Worm (Caenorhabditis elegans) whole organism, L4 larva: ENCODE data around the gene cutl-11.

Experiments used
- F10B5.3 ChIP-seq: sonication (generic microtip); optimal IDR thresholded peaks from 2 replicates; lab custom pipeline; 2016; ENCODE audit warnings: mild to moderate bottlenecking, missing genetic modification characterization, missing compliant biosample characterization
- F26F4.8 ChIP-seq: fragments of 200-800 bp; sonication (Bioruptor generic); conservative IDR thresholded peaks from 2 replicates; pipeline ENCODE4 v1.3.6; 2022; ENCODE audit warnings: missing genetic modification characterization, missing compliant biosample characterization
- F37D6.2 ChIP-seq: sonication (generic microtip); optimal IDR thresholded peaks from 2 replicates; lab custom pipeline; 2016; ENCODE audit warnings: mild to moderate bottlenecking, missing genetic modification characterization, missing compliant biosample characterization
- F44E2.7 ChIP-seq: fragments of 200-800 bp; sonication (Bioruptor generic); IDR thresholded peaks from 2 replicates; pipeline ENCODE4 v2.1.2; 2022; ENCODE audit warnings: missing genetic modification characterization, missing compliant biosample characterization
- F49E8.2 ChIP-seq: sonication (generic microtip); optimal IDR thresholded peaks from 2 replicates; lab custom pipeline; 2016; ENCODE audit warnings: missing compliant biosample characterization, mild to moderate bottlenecking, missing genetic modification characterization, borderline replicate concordance
- T20F7.1 ChIP-seq: fragments of 200-800 bp; sonication (Bioruptor generic); optimal IDR thresholded peaks from 2 replicates; lab custom pipeline; 2018; ENCODE audit warnings: mild to moderate bottlenecking, missing genetic modification characterization, missing compliant biosample characterization
- Y5F2A.4 ChIP-seq: fragments of 200-800 bp; sonication (Bioruptor generic); optimal IDR thresholded peaks from 2 replicates; lab custom pipeline; 2018; ENCODE audit warnings: mild to moderate bottlenecking, missing genetic modification characterization, missing compliant biosample characterization
- Y75B8A.6 ChIP-seq: fragments of 200-800 bp; sonication (Bioruptor generic); IDR thresholded peaks from 2 replicates; pipeline ENCODE4 v1.3.6; 2022; ENCODE audit warnings: missing genetic modification reagents, missing genetic modification characterization, missing compliant biosample characterization
- ZK546.5 ChIP-seq, 2 experiments: sonication (generic microtip); optimal IDR thresholded peaks; 2 replicates each; lab custom pipeline; 2017; ENCODE audit warnings: missing biosample characterization in 2 of 2, missing genetic modification characterization in 2 of 2
- aly-2 ChIP-seq: sonication (generic microtip); optimal IDR thresholded peaks from 2 replicates; lab custom pipeline; 2018; ENCODE audit warnings: missing biosample characterization, missing genetic modification characterization
- arid-1 ChIP-seq: fragments of 200-800 bp; sonication (Bioruptor generic); conservative IDR thresholded peaks from 2 replicates; pipeline ENCODE4 v1.3.6; 2022; ENCODE audit warnings: missing genetic modification reagents, missing genetic modification characterization, missing compliant biosample characterization
- ceh-20 ChIP-seq: fragments of 200-800 bp; sonication (Bioruptor generic); IDR thresholded peaks from 2 replicates; pipeline ENCODE4 v1.3.6; 2022; ENCODE audit warnings: missing genetic modification reagents, missing genetic modification characterization, missing compliant biosample characterization
- ceh-28 ChIP-seq: fragments of 150-350 bp; optimal IDR thresholded peaks from 2 replicates; lab custom pipeline; 2014; ENCODE audit warnings: missing biosample characterization, missing genetic modification reagents, missing genetic modification characterization
- ceh-32 ChIP-seq: sonication (generic microtip); optimal IDR thresholded peaks from 2 replicates; lab custom pipeline; 2016; ENCODE audit warnings: mild to moderate bottlenecking, missing genetic modification characterization, missing compliant biosample characterization; ENCODE audit not compliant: poor library complexity
- ceh-44 ChIP-seq: fragments of 200-800 bp; sonication (Bioruptor generic); IDR thresholded peaks from 2 replicates; pipeline ENCODE4 v1.3.6; 2022; ENCODE audit warnings: missing genetic modification reagents, missing genetic modification characterization, missing compliant biosample characterization
- ceh-62 ChIP-seq: sonication (generic microtip); optimal IDR thresholded peaks from 2 replicates; lab custom pipeline; 2017; ENCODE audit warnings: missing biosample characterization, missing genetic modification characterization
- ceh-82 ChIP-seq: sonication (generic microtip); optimal IDR thresholded peaks from 2 replicates; lab custom pipeline; 2017; ENCODE audit warnings: missing biosample characterization, missing genetic modification characterization
- ces-1 ChIP-seq: fragments of 150-350 bp; sonication (generic microtip); optimal IDR thresholded peaks from 4 replicates; lab custom pipeline; 2014; ENCODE audit warnings: missing biosample characterization, missing genetic modification reagents, missing genetic modification characterization
- daf-12 ChIP-seq: fragments of 150-350 bp; optimal IDR thresholded peaks from 2 replicates; lab custom pipeline; 2014; ENCODE audit warnings: missing biosample characterization, missing genetic modification reagents, missing genetic modification characterization
- daf-8 ChIP-seq: fragments of 200-800 bp; sonication (Bioruptor generic); IDR thresholded peaks from 2 replicates; pipeline ENCODE4 v1.3.6; 2022; ENCODE audit warnings: missing genetic modification characterization, missing compliant biosample characterization
- dmd-8 ChIP-seq: fragments of 200-800 bp; sonication (Bioruptor generic); IDR thresholded peaks from 2 replicates; pipeline ENCODE4 v1.3.6; 2022; ENCODE audit warnings: missing genetic modification characterization, missing compliant biosample characterization
- duxl-1 ChIP-seq: sonication (generic microtip); optimal IDR thresholded peaks from 2 replicates; lab custom pipeline; 2016; ENCODE audit warnings: mild to moderate bottlenecking, missing genetic modification characterization, moderate library complexity, missing compliant biosample characterization; ENCODE audit not compliant: poor library complexity
- dve-1 ChIP-seq: sonication (generic microtip); optimal IDR thresholded peaks from 2 replicates; lab custom pipeline; 2017; ENCODE audit warnings: antibody characterized with exemption, mild to moderate bottlenecking, missing genetic modification characterization, missing compliant biosample characterization; ENCODE audit not compliant: insufficient read depth
- hlh-30 ChIP-seq: sonication (generic microtip); optimal IDR thresholded peaks from 2 replicates; lab custom pipeline; 2017; ENCODE audit warnings: antibody characterized with exemption, mild to moderate bottlenecking, missing genetic modification characterization, missing compliant biosample characterization; ENCODE audit not compliant: insufficient read depth
- hmg-1.1 ChIP-seq: fragments of 200-800 bp; sonication (Bioruptor generic); IDR thresholded peaks from 2 replicates; pipeline ENCODE4 v1.3.6; 2022; ENCODE audit warnings: missing genetic modification reagents, missing genetic modification characterization, missing compliant biosample characterization
- lim-7 ChIP-seq: fragments of 200-800 bp; sonication (Bioruptor generic); IDR thresholded peaks from 2 replicates; pipeline ENCODE4 v1.3.6; 2022; ENCODE audit warnings: missing genetic modification characterization, missing compliant biosample characterization
- lir-3 ChIP-seq: sonication (generic microtip); optimal IDR thresholded peaks from 2 replicates; lab custom pipeline; 2016; ENCODE audit warnings: mild to moderate bottlenecking, missing genetic modification characterization, missing compliant biosample characterization
- madf-5 ChIP-seq, 2 experiments: fragments of 200-800 bp; sonication (Bioruptor generic); IDR thresholded peaks; 2 replicates each; pipeline ENCODE4 v1.3.6; 2022; ENCODE audit warnings: missing compliant biosample characterization in 2 of 2, missing genetic modification characterization in 2 of 2
- madf-9 ChIP-seq: fragments of 200-800 bp; sonication (Bioruptor generic); conservative IDR thresholded peaks from 2 replicates; pipeline ENCODE4 v1.3.6; 2022; ENCODE audit warnings: missing genetic modification reagents, missing genetic modification characterization, missing compliant biosample characterization
- mdt-29 ChIP-seq: fragments of 200-800 bp; sonication (Bioruptor generic); IDR thresholded peaks from 2 replicates; pipeline ENCODE4 v1.3.6; 2022; ENCODE audit warnings: missing genetic modification reagents, missing genetic modification characterization, missing compliant biosample characterization
- mep-1 ChIP-seq: fragments of 150-350 bp; sonication (generic microtip); optimal IDR thresholded peaks from 3 replicates; lab custom pipeline; 2014; ENCODE audit warnings: missing biosample characterization, missing genetic modification characterization
- mes-2 ChIP-seq: sonication (generic microtip); optimal IDR thresholded peaks from 2 replicates; lab custom pipeline; 2016; ENCODE audit warnings: missing genotype, mild to moderate bottlenecking, missing genetic modification characterization, missing compliant biosample characterization; ENCODE audit not compliant: poor library complexity, severe bottlenecking
- nhr-10 ChIP-seq: fragments of 150-350 bp; optimal IDR thresholded peaks from 2 replicates; lab custom pipeline; 2014; ENCODE audit warnings: missing biosample characterization, missing genetic modification characterization
- nhr-102 ChIP-seq: sonication (generic microtip); optimal IDR thresholded peaks from 2 replicates; lab custom pipeline; 2016; ENCODE audit warnings: mild to moderate bottlenecking, missing genetic modification characterization, moderate library complexity, missing compliant biosample characterization
- nhr-42 ChIP-seq: fragments of 200-800 bp; sonication (Bioruptor generic); IDR thresholded peaks from 2 replicates; pipeline ENCODE4 v1.3.6; 2022; ENCODE audit warnings: missing genetic modification characterization, missing compliant biosample characterization
- nhr-48 ChIP-seq: sonication (generic microtip); optimal IDR thresholded peaks from 2 replicates; lab custom pipeline; 2016; ENCODE audit warnings: mild to moderate bottlenecking, missing genetic modification characterization, missing compliant biosample characterization
- nhr-6 ChIP-seq: fragments of 150-350 bp; optimal IDR thresholded peaks from 2 replicates; lab custom pipeline; 2014; ENCODE audit warnings: missing biosample characterization, missing genetic modification characterization
- nhr-76 ChIP-seq: fragments of 150-350 bp; optimal IDR thresholded peaks from 2 replicates; lab custom pipeline; 2014; ENCODE audit warnings: missing biosample characterization, missing genetic modification characterization
- nhr-77 ChIP-seq: fragments of 150-350 bp; optimal IDR thresholded peaks from 2 replicates; lab custom pipeline; 2014; ENCODE audit warnings: missing biosample characterization, missing genetic modification characterization
- php-3 ChIP-seq: fragments of 200-800 bp; sonication (Bioruptor generic); IDR thresholded peaks from 2 replicates; pipeline ENCODE4 v1.3.6; 2022; ENCODE audit warnings: missing genetic modification reagents, missing genetic modification characterization, missing compliant biosample characterization
- saeg-2 ChIP-seq: fragments of 200-800 bp; sonication (Bioruptor generic); IDR thresholded peaks from 2 replicates; pipeline ENCODE4 v1.3.6; 2022; ENCODE audit warnings: missing genetic modification reagents, missing genetic modification characterization, missing compliant biosample characterization
- sdz-12 ChIP-seq: fragments of 200-800 bp; sonication (Bioruptor generic); optimal IDR thresholded peaks from 2 replicates; lab custom pipeline; 2018; ENCODE audit warnings: mild to moderate bottlenecking, missing genetic modification characterization, missing compliant biosample characterization
- set-16 ChIP-seq: fragments of 200-800 bp; sonication (Bioruptor generic); IDR thresholded peaks from 2 replicates; pipeline ENCODE4 v1.3.6; 2022; ENCODE audit warnings: missing genetic modification reagents, missing genetic modification characterization, missing compliant biosample characterization
- snpc-1.2 ChIP-seq: fragments of 200-800 bp; sonication (Bioruptor generic); IDR thresholded peaks from 2 replicates; pipeline ENCODE4 v1.3.6; 2022; ENCODE audit warnings: missing genetic modification reagents, missing genetic modification characterization, missing compliant biosample characterization
- snpc-4 ChIP-seq: fragments of 150-350 bp; optimal IDR thresholded peaks from 2 replicates; lab custom pipeline; 2014; ENCODE audit warnings: missing biosample characterization, missing genetic modification characterization
- spr-1 ChIP-seq: sonication (generic microtip); optimal IDR thresholded peaks from 2 replicates; lab custom pipeline; 2016; ENCODE audit warnings: mild to moderate bottlenecking, missing genetic modification characterization, missing compliant biosample characterization
- tra-1 ChIP-seq: fragments of 200-800 bp; sonication (Bioruptor generic); IDR thresholded peaks from 2 replicates; pipeline ENCODE4 v1.3.6; 2022; ENCODE audit warnings: missing genetic modification reagents, missing genetic modification characterization, missing compliant biosample characterization
- zag-1 ChIP-seq: fragments of 150-350 bp; optimal IDR thresholded peaks from 2 replicates; lab custom pipeline; 2014; ENCODE audit warnings: missing biosample characterization, missing genetic modification characterization
- zfp-2 ChIP-seq: sonication (generic microtip); optimal IDR thresholded peaks from 2 replicates; lab custom pipeline; 2016; ENCODE audit warnings: mild to moderate bottlenecking, missing genetic modification characterization, missing compliant biosample characterization
- zip-11 ChIP-seq: fragments of 200-800 bp; sonication (Bioruptor generic); IDR thresholded peaks from 2 replicates; pipeline ENCODE4 v1.3.6; 2022; ENCODE audit warnings: missing genetic modification characterization, missing compliant biosample characterization
- zip-2 ChIP-seq: fragments of 150-350 bp; optimal IDR thresholded peaks from 2 replicates; lab custom pipeline; 2014; ENCODE audit warnings: missing biosample characterization, missing genetic modification characterization
- ztf-11 ChIP-seq: fragments of 150-350 bp; optimal IDR thresholded peaks from 2 replicates; lab custom pipeline; 2014; ENCODE audit warnings: missing biosample characterization, missing genetic modification characterization
- ztf-7 ChIP-seq: fragments of 150-350 bp; optimal IDR thresholded peaks from 2 replicates; lab custom pipeline; 2014; ENCODE audit warnings: missing biosample characterization, missing genetic modification characterization

cutl-11 gene

ce11 chrX:11661625-11662024 lies 11.0 kb upstream of the cutl-11 start, which contains the start of gene sfxn-1.5:
TSS of gene sfxn-1.5 (minus strand) at chrX:11661660.
- TF ChIP-seq mes-2 (tag; lab: Kevin White, UChicago) = peak; percentile 39
- no peak for TF ChIP-seq ceh-20 (GFP tag; lab: Robert Waterston, UW)
- no peak for TF ChIP-seq daf-8 (GFP tag; lab: Robert Waterston, UW)
- peak; percentile 58 for TF ChIP-seq nhr-10 (tag; lab: Kevin White, UChicago)
- peak; percentile 60 for TF ChIP-seq php-3 (GFP tag; lab: Robert Waterston, UW)
- TF ChIP-seq ceh-62 (tag; lab: Kevin White, UChicago) = no peak
- TF ChIP-seq daf-12 (tag; lab: Kevin White, UChicago) = no peak
- TF ChIP-seq madf-5 (GFP tag; IDR thresholded peaks at IDR 0.05; lab: Robert Waterston, UW) = no peak
- no peak for TF ChIP-seq F49E8.2 (tag; lab: Kevin White, UChicago)
- no peak for TF ChIP-seq arid-1
- no peak for TF ChIP-seq F10B5.3 (tag; lab: Kevin White, UChicago)
- no peak for TF ChIP-seq duxl-1 (tag; lab: Kevin White, UChicago)
- TF ChIP-seq saeg-2 = no peak
- no peak for TF ChIP-seq zfp-2 (tag; lab: Kevin White, UChicago)
- TF ChIP-seq set-16 = no peak
- TF ChIP-seq ztf-11 (tag; lab: Kevin White, UChicago) = no peak
- TF ChIP-seq ces-1 (GFP tag; lab: Kevin White, UChicago) = no peak
- TF ChIP-seq dmd-8 (GFP tag; lab: Robert Waterston, UW) = no peak
- peak; percentile 95 for TF ChIP-seq dve-1
- TF ChIP-seq Y75B8A.6 (GFP tag; lab: Robert Waterston, UW) = no peak
- no peak for TF ChIP-seq snpc-1.2
- TF ChIP-seq nhr-102 (tag; lab: Kevin White, UChicago) = peak; percentile 13
- TF ChIP-seq zip-2 = no peak
- TF ChIP-seq ztf-7 (tag; lab: Kevin White, UChicago) = peak; percentile 71
- no peak for TF ChIP-seq lir-3 (tag; lab: Kevin White, UChicago)
- TF ChIP-seq sdz-12 (GFP tag; lab: Kevin White, UChicago) = no peak
- no peak for TF ChIP-seq ceh-44
- no peak for TF ChIP-seq F44E2.7
- no peak for TF ChIP-seq ceh-82
- no peak for TF ChIP-seq spr-1 (tag; lab: Kevin White, UChicago)
- peak; percentile 90 for TF ChIP-seq nhr-77 (tag; lab: Kevin White, UChicago)
- TF ChIP-seq nhr-48 (tag; lab: Kevin White, UChicago) = peak; percentile 84
- no peak for TF ChIP-seq aly-2
- peak; percentile 37 for TF ChIP-seq nhr-6 (tag; lab: Kevin White, UChicago)
- TF ChIP-seq ceh-32 (tag; lab: Kevin White, UChicago) = no peak
- TF ChIP-seq ceh-28 = no peak
- no peak for TF ChIP-seq F37D6.2 (tag; lab: Kevin White, UChicago)
- TF ChIP-seq zip-11 (GFP tag; lab: Robert Waterston, UW) = no peak
- TF ChIP-seq Y5F2A.4 = no peak
- no peak for TF ChIP-seq madf-9 (GFP tag; lab: Robert Waterston, UW)
- peak; percentile 16 for TF ChIP-seq hlh-30 (tag; lab: Kevin White, UChicago)
- TF ChIP-seq lim-7 (GFP tag; lab: Robert Waterston, UW) = no peak
- peak; percentile 6 for TF ChIP-seq T20F7.1
- no peak for TF ChIP-seq nhr-76
- TF ChIP-seq tra-1 (GFP tag; lab: Robert Waterston, UW) = peak; percentile 68
- no peak for TF ChIP-seq ZK546.5 (tag; optimal IDR thresholded peaks at IDR 0.05; lab: Kevin White, UChicago)
- TF ChIP-seq F26F4.8 (GFP tag; lab: Robert Waterston, UW) = no peak
- TF ChIP-seq snpc-4 (tag; lab: Kevin White, UChicago) = no peak
- peak; percentile 63 for TF ChIP-seq mep-1
- no peak for TF ChIP-seq hmg-1.1 (GFP tag; lab: Robert Waterston, UW)
- no peak for TF ChIP-seq nhr-42 (GFP tag; lab: Robert Waterston, UW)
- no peak for TF ChIP-seq mdt-29 (GFP tag; lab: Robert Waterston, UW)
- TF ChIP-seq zag-1 = no peak
